Worm (Caenorhabditis elegans): ENCODE results near the gene msp-32.

DNA sequence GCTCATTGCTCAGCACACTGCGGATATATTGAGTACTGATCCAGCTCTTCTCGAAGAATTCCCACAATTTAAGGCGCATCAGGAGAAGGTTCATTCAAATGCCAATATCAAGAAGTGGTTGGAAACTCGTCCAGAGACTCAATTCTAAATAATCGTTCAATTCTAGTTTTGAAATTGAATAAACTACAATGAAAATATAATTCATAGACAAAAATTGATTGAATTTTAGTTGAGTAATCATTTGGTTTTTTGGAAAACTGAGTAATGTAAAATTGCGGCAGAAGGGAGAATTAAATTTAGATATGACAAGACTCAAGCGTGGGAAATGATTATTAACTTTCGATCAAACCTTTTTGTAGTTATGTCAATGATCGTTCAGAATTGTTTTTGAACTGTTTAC lies 14.2 kb upstream of the msp-32 start:
- TF ChIP-seq hmbx-1 (tag; optimal IDR thresholded peaks at IDR 0.05) (no peak), ama-1 (optimal IDR thresholded peaks at IDR 0.05) (no peak), hnd-1 (tag; optimal IDR thresholded peaks at IDR 0.05) (no peak), tbx-11 (GFP tag; IDR thresholded peaks at IDR 0.05) (no peak), flt-1 (GFP tag; IDR thresholded peaks at IDR 0.05) (no peak)

Data from whole organism, early embryonic.